Worm (Caenorhabditis elegans): ENCODE data around the gene unc-47.
A peak's percentile ranks its signal among the peaks of the same experiment; 100 is the strongest.

Gene unc-47

DNA sequence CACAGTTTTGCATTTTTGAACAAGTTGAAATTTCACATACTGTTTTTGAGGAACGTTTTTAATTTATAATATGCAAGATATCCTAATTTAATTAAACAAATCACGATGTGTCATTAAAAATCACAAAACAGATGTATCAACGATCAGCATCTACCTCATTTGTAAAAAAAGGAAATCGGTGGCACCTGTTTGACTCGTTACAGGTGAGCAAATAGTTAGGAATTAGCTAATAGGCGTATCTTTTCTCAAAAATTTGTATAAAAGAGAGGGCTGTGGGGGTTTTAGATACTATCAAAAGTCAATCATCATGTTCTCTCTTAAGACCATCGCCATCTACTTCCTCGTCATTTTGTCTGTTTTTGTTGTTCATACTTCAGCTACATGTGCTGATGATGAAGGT, 13.0 kb upstream of the unc-47 start, which contains the start of gene T20G5.8:
T20G5.8 (plus strand) TSS at position 301 of the 400 bp plus-strand sequence.
- TF ChIP-seq sptf-2 (GFP tag; optimal IDR thresholded peaks at IDR 0.05) (no peak), Y67H2A.10 (GFP tag; conservative IDR thresholded peaks at IDR 0.05) (no peak), lin-35 (GFP tag; optimal IDR thresholded peaks at IDR 0.05) (no peak), zfh-2 (GFP tag; conservative IDR thresholded peaks at IDR 0.05) (no peak), nhr-27 (tag; optimal IDR thresholded peaks at IDR 0.05) (no peak), ceh-91 (GFP tag; IDR thresholded peaks at IDR 0.05) (no peak), nhr-179 (tag; optimal IDR thresholded peaks at IDR 0.05) (no peak), bed-2 (GFP tag; IDR thresholded peaks at IDR 0.05) (no peak), tbx-9 (tag; optimal IDR thresholded peaks at IDR 0.05; ENCODE audit: borderline replicate concordance) (no peak), D2030.7 (GFP tag; IDR thresholded peaks at IDR 0.05) (no peak), madf-6 (GFP tag; IDR thresholded peaks at IDR 0.05) (no peak), F57A8.1 (GFP tag; optimal IDR thresholded peaks at IDR 0.05) (no peak), nhr-80 (tag; optimal IDR thresholded peaks at IDR 0.05) (no peak), F49E8.2 (tag; optimal IDR thresholded peaks at IDR 0.05; ENCODE audit: insufficient read depth) (no peak), F23B12.7 (tag; optimal IDR thresholded peaks at IDR 0.05; ENCODE audit: insufficient read depth) (no peak)

ce11 chrIII:10197416-10197815, 11.4 kb upstream of the unc-47 start, which contains the start of gene dod-6:
TSS of gene dod-6 (plus strand) at chrIII:10197716.
- TF ChIP-seq dox-1 (GFP tag; IDR thresholded peaks at IDR 0.05) (no peak), ceh-27 (GFP tag; optimal IDR thresholded peaks at IDR 0.05) (no peak), attf-6 (GFP tag; IDR thresholded peaks at IDR 0.05) (no peak)

DNA sequence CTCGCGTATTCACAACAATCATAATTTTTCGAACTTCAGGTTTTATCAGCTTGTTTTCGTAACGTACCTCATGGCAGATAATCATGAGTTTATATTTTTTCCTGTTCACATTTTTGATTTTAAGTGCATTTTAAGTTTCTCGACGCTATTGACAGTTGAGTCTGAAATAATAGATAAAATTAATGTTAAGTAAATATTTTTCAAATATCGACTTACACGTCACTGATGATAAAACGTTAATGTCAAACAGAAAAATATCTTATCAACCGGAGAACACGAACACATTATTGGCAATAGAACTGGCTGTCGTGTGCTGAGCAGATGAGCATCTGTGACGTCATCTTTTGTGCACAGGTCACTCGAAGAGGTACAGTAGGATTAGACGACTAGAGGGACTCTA, 10.7 kb upstream of the unc-47 start:
- TF ChIP-seq K11D2.4 (GFP tag; IDR thresholded peaks at IDR 0.05) (no peak), nfyb-1 (GFP tag; IDR thresholded peaks at IDR 0.05) (0 out of 2 replicates have a peak, but pooled peaks have one; percentile 30), athp-1 (tag; optimal IDR thresholded peaks at IDR 0.05) (no peak), let-607 (tag; optimal IDR thresholded peaks at IDR 0.05) (peak in 1 of 2 experiments; percentile 39), nhr-80 (tag; optimal IDR thresholded peaks at IDR 0.05) (no peak), unc-62 (GFP tag; optimal IDR thresholded peaks at IDR 0.05) (peak; percentile 56)

- TF ChIP-seq atf-7 (tag; optimal IDR thresholded peaks at IDR 0.05), result no peak
- no peak for TF ChIP-seq rec-8 (tag; optimal IDR thresholded peaks at IDR 0.05)
- TF ChIP-seq ztf-28 (GFP tag; IDR thresholded peaks at IDR 0.05), result no peak
- TF ChIP-seq zim-3 (tag; optimal IDR thresholded peaks at IDR 0.05), result no peak
- no peak for TF ChIP-seq ztf-22 (GFP tag; optimal IDR thresholded peaks at IDR 0.05)
- no peak for TF ChIP-seq hmg-1.2 (GFP tag; IDR thresholded peaks at IDR 0.05)
- TF ChIP-seq aptf-3 (GFP tag; IDR thresholded peaks at IDR 0.05), result no peak
- no peak for TF ChIP-seq sptf-2 (GFP tag; optimal IDR thresholded peaks at IDR 0.05)
- no peak for TF ChIP-seq nhr-27 (tag; optimal IDR thresholded peaks at IDR 0.05)
These were observed 9.9 kb upstream of the unc-47 start for ce11 chrIII:10195911-10196310.

- TF ChIP-seq sea-2 (GFP tag; IDR thresholded peaks at IDR 0.05), result no peak
- no peak for TF ChIP-seq ceh-58 (GFP tag; IDR thresholded peaks at IDR 0.05)
- TF ChIP-seq ceh-27 (GFP tag; optimal IDR thresholded peaks at IDR 0.05), result no peak
- TF ChIP-seq pbrm-1 (GFP tag; IDR thresholded peaks at IDR 0.05), result no peak
- TF ChIP-seq F33H1.4 (GFP tag; IDR thresholded peaks at IDR 0.05), result no peak
- TF ChIP-seq F39B2.1 (GFP tag; IDR thresholded peaks at IDR 0.05), result no peak
- TF ChIP-seq let-607 (tag; optimal IDR thresholded peaks at IDR 0.05), result no peak
- no peak for TF ChIP-seq F37B4.10 (GFP tag; IDR thresholded peaks at IDR 0.05)
- TF ChIP-seq rcor-1 (GFP tag; IDR thresholded peaks at IDR 0.05), result no peak
- no peak for TF ChIP-seq D2030.7 (GFP tag; IDR thresholded peaks at IDR 0.05)
- no peak for TF ChIP-seq lsl-1 (GFP tag; optimal IDR thresholded peaks at IDR 0.05)
- no peak for TF ChIP-seq nfya-2 (GFP tag; IDR thresholded peaks at IDR 0.05)
- no peak for TF ChIP-seq ZK185.1 (tag; optimal IDR thresholded peaks at IDR 0.05; ENCODE audit: poor library complexity, severe bottlenecking)
- TF ChIP-seq F10E7.11 (tag; optimal IDR thresholded peaks at IDR 0.05), result no peak
These were observed 8.5 kb upstream of the unc-47 start for ce11 chrIII:10194569-10194968.
